Worm (Caenorhabditis elegans): ENCODE measurements around the gene Y79H2A.12.

DNA sequence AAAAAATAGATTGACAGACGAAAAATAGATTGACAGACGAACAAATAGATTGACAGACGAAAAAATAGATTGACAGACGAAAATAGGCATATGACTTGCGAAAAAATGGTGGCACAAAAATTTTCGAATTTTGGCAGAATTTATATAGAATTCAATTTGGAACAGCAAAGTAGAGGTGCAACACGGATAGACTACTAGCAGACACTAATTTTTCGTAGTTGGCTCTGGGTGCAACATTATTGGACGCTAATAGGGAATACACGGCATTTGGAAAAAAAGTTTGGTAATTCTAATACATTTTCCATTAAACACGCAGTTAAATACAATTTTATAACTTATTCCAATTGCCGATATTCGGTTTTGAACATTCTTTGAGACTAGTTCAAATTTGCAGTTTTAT is 19.3 kb downstream of the Y79H2A.12 start:
- TF ChIP-seq tra-4 (tag; optimal IDR thresholded peaks at IDR 0.05) (no peak), flt-1 (GFP tag; IDR thresholded peaks at IDR 0.05) (no peak), ama-1 (optimal IDR thresholded peaks at IDR 0.05) (no peak), sea-1 (GFP tag; conservative IDR thresholded peaks at IDR 0.05) (no peak), ets-7 (tag; optimal IDR thresholded peaks at IDR 0.05) (no peak), hmbx-1 (tag; optimal IDR thresholded peaks at IDR 0.05) (no peak)
